Worm (Caenorhabditis elegans) whole organism, L4 larva: ENCODE measurements around the gene F28E10.4.

Source experiments
- Y75B8A.6 ChIP-seq: fragments of 200-800 bp; sonication (Bioruptor generic); IDR thresholded peaks from 2 replicates; pipeline ENCODE4 v1.3.6; 2022; ENCODE audit warnings: missing genetic modification reagents, missing genetic modification characterization, missing compliant biosample characterization
- ama-1 ChIP-seq: fragments of 150-350 bp; optimal IDR thresholded peaks from 2 replicates; lab custom pipeline; 2014; ENCODE audit warnings: inconsistent platforms, mixed read lengths
- ceh-62 ChIP-seq: sonication (generic microtip); optimal IDR thresholded peaks from 2 replicates; lab custom pipeline; 2017; ENCODE audit warnings: missing biosample characterization, missing genetic modification characterization
- fos-1 ChIP-seq: fragments of 150-350 bp; optimal IDR thresholded peaks from 2 replicates; lab custom pipeline; 2014; ENCODE audit warnings: missing biosample characterization, missing genetic modification characterization
- lin-13 ChIP-seq: fragments of 150-350 bp; optimal IDR thresholded peaks from 2 replicates; lab custom pipeline; 2014; ENCODE audit warnings: missing biosample characterization, missing genetic modification reagents, missing genetic modification characterization
- set-16 ChIP-seq: fragments of 200-800 bp; sonication (Bioruptor generic); IDR thresholded peaks from 2 replicates; pipeline ENCODE4 v1.3.6; 2022; ENCODE audit warnings: missing genetic modification reagents, missing genetic modification characterization, missing compliant biosample characterization
- unc-62 ChIP-seq, 3 experiments: fragments of 150-350 bp in 1 of 3; sonication (generic microtip); optimal IDR thresholded peaks in 2 of 3; peaks in 1 of 3; 1 replicate in 1 of 3; 2 replicates in 2 of 3; lab custom pipeline; 2014 to 2017; ENCODE audit warnings: missing biosample characterization in 3 of 3, missing genetic modification characterization in 3 of 3, missing genetic modification reagents in 3 of 3, missing genotype in 1 of 3

DNA sequence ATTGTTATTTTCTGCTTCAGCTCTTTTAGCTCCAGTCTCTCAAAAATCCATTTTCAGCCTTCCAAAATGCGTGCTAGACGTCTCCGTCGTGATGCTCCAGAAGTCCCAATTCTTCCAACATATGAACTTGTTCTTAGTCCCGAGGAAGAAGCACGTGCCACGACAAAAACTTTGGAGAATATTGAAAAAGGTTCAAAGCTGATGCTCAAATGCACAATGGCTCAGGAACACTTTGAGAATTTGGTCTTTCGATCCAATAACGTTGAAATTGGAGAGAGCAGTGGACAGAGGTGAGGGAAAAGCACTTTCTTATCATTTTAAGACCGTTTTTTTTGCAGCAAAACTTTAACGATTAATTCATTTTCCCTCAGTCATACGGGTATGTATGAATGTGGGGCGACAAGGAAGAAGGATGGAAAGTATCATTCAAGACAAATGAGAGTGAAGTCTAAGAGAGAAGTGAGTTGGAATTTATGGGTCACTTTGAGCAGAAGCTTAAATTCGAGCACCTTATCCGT lies 4.6 kb downstream of the F28E10.4 start, which contains the start of gene igeg-1:
- TF ChIP-seq ama-1 (lab: Kevin White, UChicago) = peak; percentile 23
- TF ChIP-seq unc-62 (GFP tag; optimal IDR thresholded peaks at IDR 0.05 in 1 of 2; lab: Kevin White, UChicago) = no peak
- no peak for TF ChIP-seq unc-62 (tag; optimal IDR thresholded peaks at IDR 0.05; lab: Kevin White, UChicago)
- TF ChIP-seq set-16 (GFP tag; lab: Robert Waterston, UW) = no peak
- no peak for TF ChIP-seq lin-13 (GFP tag; lab: Kevin White, UChicago)
- no peak for TF ChIP-seq fos-1 (tag; lab: Kevin White, UChicago)
- TF ChIP-seq Y75B8A.6 (GFP tag; lab: Robert Waterston, UW) = no peak
- TF ChIP-seq ceh-62 (tag; lab: Kevin White, UChicago) = no peak
